Worm (Caenorhabditis elegans) whole organism, young adult: Measurements from ENCODE around the gene set-31.
A peak's percentile ranks its signal among the peaks of the same experiment; 100 is the strongest.

ENCODE experiments used
- Y53F4B.3 ChIP-seq: fragments of 200-800 bp; sonication (Bioruptor generic); IDR thresholded peaks from 2 replicates; pipeline ENCODE4 v1.3.6; 2022; ENCODE audit warnings: missing genetic modification reagents, missing genetic modification characterization, missing compliant biosample characterization
- Y56A3A.18 ChIP-seq: fragments of 200-800 bp; sonication (Bioruptor generic); IDR thresholded peaks from 2 replicates; pipeline ENCODE4 v1.3.6; 2022; ENCODE audit warnings: missing genetic modification reagents, missing genetic modification characterization, missing compliant biosample characterization
- akir-1 ChIP-seq: fragments of 200-800 bp; sonication (Bioruptor generic); optimal IDR thresholded peaks from 2 replicates; lab custom pipeline; 2018; ENCODE audit warnings: mild to moderate bottlenecking, missing genetic modification characterization, moderate library complexity, missing compliant biosample characterization
- ama-1 ChIP-seq, 3 experiments: fragments of 150-350 bp in 1 of 3; sonication (generic microtip) in 2 of 3; optimal IDR thresholded peaks; 2 replicates each; lab custom pipeline; 2014 to 2018; ENCODE audit warnings: missing biosample characterization in 2 of 3, missing genetic modification characterization in 2 of 3, missing genetic modification reagents in 2 of 3
- athp-1 ChIP-seq: sonication (generic microtip); optimal IDR thresholded peaks from 2 replicates; lab custom pipeline; 2017; ENCODE audit warnings: mild to moderate bottlenecking, missing genetic modification characterization, missing compliant biosample characterization
- attf-3 ChIP-seq: fragments of 200-800 bp; sonication (Bioruptor generic); conservative IDR thresholded peaks from 2 replicates; pipeline ENCODE4 v1.3.6; 2022; ENCODE audit warnings: missing genetic modification reagents, missing genetic modification characterization, missing compliant biosample characterization
- ceh-27 ChIP-seq: fragments of 200-800 bp; sonication (Bioruptor generic); optimal IDR thresholded peaks from 2 replicates; lab custom pipeline; 2018; ENCODE audit warnings: mild to moderate bottlenecking, missing genetic modification characterization, moderate library complexity, missing compliant biosample characterization
- ceh-40 ChIP-seq: fragments of 200-800 bp; sonication (Bioruptor generic); IDR thresholded peaks from 2 replicates; pipeline ENCODE4 v1.3.6; 2022; ENCODE audit warnings: missing genetic modification characterization, missing compliant biosample characterization
- ceh-79 ChIP-seq: sonication (generic microtip); optimal IDR thresholded peaks from 2 replicates; lab custom pipeline; 2017; ENCODE audit warnings: mild to moderate bottlenecking, missing genetic modification characterization, missing compliant biosample characterization
- dpff-1 ChIP-seq: sonication (generic microtip); optimal IDR thresholded peaks from 2 replicates; lab custom pipeline; 2017; ENCODE audit warnings: mild to moderate bottlenecking, missing genetic modification characterization, missing compliant biosample characterization
- efl-1 ChIP-seq: fragments of 150-350 bp; optimal IDR thresholded peaks from 2 replicates; lab custom pipeline; 2014; ENCODE audit warnings: missing biosample characterization, missing genetic modification reagents, missing genetic modification characterization
- ets-4 ChIP-seq: fragments of 200-800 bp; sonication (Bioruptor generic); optimal IDR thresholded peaks from 2 replicates; lab custom pipeline; 2018; ENCODE audit warnings: mild to moderate bottlenecking, missing genetic modification characterization, missing compliant biosample characterization
- hlh-12 ChIP-seq: sonication (generic microtip); optimal IDR thresholded peaks from 2 replicates; lab custom pipeline; 2016; ENCODE audit warnings: missing genetic modification characterization, missing compliant biosample characterization
- hmg-20 ChIP-seq: fragments of 200-800 bp; sonication (Bioruptor generic); IDR thresholded peaks from 2 replicates; pipeline ENCODE4 v1.3.6; 2022; ENCODE audit warnings: missing genetic modification reagents, missing genetic modification characterization, missing compliant biosample characterization
- lag-1 ChIP-seq: fragments of 200-800 bp; sonication (Bioruptor generic); IDR thresholded peaks from 2 replicates; pipeline ENCODE4 v1.3.6; 2022; ENCODE audit warnings: missing genetic modification reagents, missing genetic modification characterization, missing compliant biosample characterization
- lin-35 ChIP-seq, 3 experiments: fragments of 150-350 bp in 2 of 3; sonication (generic microtip) in 1 of 3; optimal IDR thresholded peaks; 2 replicates each; lab custom pipeline; 2014 to 2018; ENCODE audit warnings: missing biosample characterization in 3 of 3, missing genetic modification characterization in 3 of 3, missing genetic modification reagents in 3 of 3
- lin-40 ChIP-seq: sonication (generic microtip); optimal IDR thresholded peaks from 2 replicates; lab custom pipeline; 2016; ENCODE audit warnings: missing genetic modification characterization, mild to moderate bottlenecking, missing compliant biosample characterization, missing genotype, missing genetic modification reagents
- lin-54 ChIP-seq: fragments of 200-800 bp; sonication (Bioruptor generic); optimal IDR thresholded peaks from 2 replicates; lab custom pipeline; 2018; ENCODE audit warnings: mild to moderate bottlenecking, missing genetic modification characterization, missing compliant biosample characterization
- madf-6 ChIP-seq: fragments of 200-800 bp; sonication (Bioruptor generic); IDR thresholded peaks from 2 replicates; pipeline ENCODE4 v1.3.6; 2022; ENCODE audit warnings: missing genetic modification reagents, missing genetic modification characterization, missing compliant biosample characterization
- madf-8 ChIP-seq: fragments of 200-800 bp; sonication (Bioruptor generic); conservative IDR thresholded peaks from 2 replicates; pipeline ENCODE4 v1.3.6; 2022; ENCODE audit warnings: missing genetic modification reagents, missing genetic modification characterization, missing compliant biosample characterization
- nfya-1 ChIP-seq: sonication (generic microtip); optimal IDR thresholded peaks from 2 replicates; lab custom pipeline; 2017; ENCODE audit warnings: antibody characterized with exemption, missing compliant biosample characterization, missing genetic modification characterization, borderline replicate concordance; ENCODE audit not compliant: insufficient read depth
- nhr-27 ChIP-seq: fragments of 200-800 bp; sonication (Bioruptor generic); optimal IDR thresholded peaks from 2 replicates; lab custom pipeline; 2018; ENCODE audit warnings: mild to moderate bottlenecking, missing genetic modification characterization, moderate library complexity, missing compliant biosample characterization
- nhr-80 ChIP-seq: sonication (generic microtip); optimal IDR thresholded peaks from 2 replicates; lab custom pipeline; 2016; ENCODE audit warnings: missing genetic modification characterization, missing compliant biosample characterization
- snpc-1.3 ChIP-seq: sonication (generic microtip); optimal IDR thresholded peaks from 2 replicates; lab custom pipeline; 2017; ENCODE audit warnings: missing genetic modification characterization, mild to moderate bottlenecking, missing compliant biosample characterization, antibody characterized with exemption, moderate library complexity, missing genotype, missing genetic modification reagents; ENCODE audit not compliant: insufficient read depth
- snpc-4 ChIP-seq, 5 experiments: fragments of 150-350 bp in 1 of 5; sonication (generic microtip) in 4 of 5; optimal IDR thresholded peaks; 2 replicates each; lab custom pipeline; 2014 to 2018; ENCODE audit warnings: missing genetic modification characterization in 5 of 5, missing biosample characterization in 3 of 5, antibody characterized with exemption in 2 of 5, mild to moderate bottlenecking in 2 of 5, missing compliant biosample characterization in 2 of 5, missing genotype in 2 of 5, moderate library complexity in 2 of 5, missing genetic modification reagents in 1 of 5
- zfh-2 ChIP-seq: fragments of 200-800 bp; sonication (Bioruptor generic); conservative IDR thresholded peaks from 2 replicates; pipeline ENCODE4 v1.3.6; 2022; ENCODE audit warnings: missing genetic modification reagents, missing genetic modification characterization, missing compliant biosample characterization

Gene set-31

DNA sequence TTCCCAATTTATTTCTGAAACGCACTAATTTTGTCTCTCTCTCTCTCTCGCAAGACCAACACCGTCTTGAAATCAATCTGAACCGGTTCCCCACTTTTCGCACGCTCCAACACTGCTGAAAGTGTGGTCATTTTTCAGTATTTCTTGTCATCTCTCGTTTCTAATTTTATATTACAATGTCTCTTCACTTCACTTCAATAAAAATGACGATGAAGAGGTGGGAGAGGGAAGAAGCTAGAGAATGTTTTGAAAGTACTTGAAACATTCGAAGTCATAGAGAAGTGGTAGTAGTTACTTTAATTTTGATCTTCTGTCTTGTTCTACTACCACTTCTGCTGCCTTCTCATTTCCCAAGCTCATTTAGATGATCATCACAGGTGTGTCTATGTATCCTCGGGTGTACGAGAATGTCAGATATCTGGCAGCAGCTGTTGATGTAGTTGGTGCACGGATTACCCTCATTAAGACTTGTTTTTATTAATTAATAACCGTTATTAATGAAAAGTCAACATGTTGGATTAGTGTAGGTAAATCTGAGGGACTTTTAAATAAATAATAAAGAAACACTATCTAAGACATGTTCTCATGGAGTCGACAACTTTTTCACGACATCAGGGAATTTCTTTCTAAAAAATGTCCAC lies 20.5 kb downstream of the set-31 start:
- TF ChIP-seq lag-1 (GFP tag; lab: Robert Waterston, UW) (no peak), hlh-12 (tag; lab: Kevin White, UChicago) (no peak), akir-1 (GFP tag; lab: Kevin White, UChicago) (no peak), madf-6 (no peak), lin-35 (GFP tag; optimal IDR thresholded peaks at IDR 0.05; lab: Kevin White, UChicago) (no peak), lin-54 (GFP tag; lab: Kevin White, UChicago) (no peak), hmg-20 (GFP tag; lab: Robert Waterston, UW) (no peak), ama-1 (optimal IDR thresholded peaks at IDR 0.05; lab: Kevin White, UChicago) (no peak), ama-1 (GFP tag; optimal IDR thresholded peaks at IDR 0.05; lab: Kevin White, UChicago) (no peak), ceh-79 (no peak), ets-4 (GFP tag; lab: Kevin White, UChicago) (no peak), snpc-4 (GFP tag; optimal IDR thresholded peaks at IDR 0.05; lab: Kevin White, UChicago) (no peak), snpc-4 (tag; optimal IDR thresholded peaks at IDR 0.05; lab: Kevin White, UChicago) (no peak), madf-8 (GFP tag; lab: Robert Waterston, UW) (no peak), snpc-1.3 (tag; lab: Kevin White, UChicago) (no peak), lin-40 (tag; lab: Kevin White, UChicago) (no peak)

ce11 chrV:14439236-14439635 lies 21.5 kb downstream of the set-31 start:
- TF ChIP-seq lin-35 (GFP tag; optimal IDR thresholded peaks at IDR 0.05; lab: Kevin White, UChicago) (no peak), nfya-1 (tag; lab: Kevin White, UChicago) (no peak), ceh-40 (GFP tag; lab: Robert Waterston, UW) (no peak), lag-1 (GFP tag; lab: Robert Waterston, UW) (no peak), Y53F4B.3 (GFP tag; lab: Robert Waterston, UW) (no peak), nhr-27 (no peak)
- TF ChIP-seq, all 124 proteins: peak for 0

DNA sequence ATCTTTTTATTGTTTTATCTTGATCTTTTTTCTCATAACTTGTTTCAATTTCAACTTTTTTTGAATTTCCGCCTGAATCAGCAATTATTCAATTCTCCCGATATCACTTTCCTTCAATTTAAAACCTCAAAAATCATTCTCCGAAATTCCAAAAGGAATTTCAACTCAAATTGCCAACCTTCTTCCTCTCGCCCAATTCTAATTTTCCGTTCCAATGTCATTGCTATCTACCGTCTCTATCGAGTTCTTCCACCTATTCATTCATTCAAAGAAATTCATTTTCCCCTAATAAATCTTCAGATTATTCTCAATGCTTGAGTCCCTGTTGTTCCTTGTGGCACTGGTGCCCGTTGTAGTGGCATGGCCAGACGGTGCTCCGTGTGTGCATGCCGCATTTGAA lies 23.1 kb downstream of the set-31 start, which contains the start of gene F23B12.4:
Gene F23B12.4, plus strand, starts transcription at position 301 of the 400 bp plus-strand sequence.
- no peak for TF ChIP-seq efl-1 (GFP tag; lab: Kevin White, UChicago)
- no peak for TF ChIP-seq dpff-1
- TF ChIP-seq lin-40 (tag; lab: Kevin White, UChicago): no peak
- TF ChIP-seq ets-4 (GFP tag; lab: Kevin White, UChicago): no peak
- no peak for TF ChIP-seq ceh-27 (GFP tag; lab: Kevin White, UChicago)
- TF ChIP-seq, all 124 proteins: peak for 0

- no peak for TF ChIP-seq athp-1 (tag; lab: Kevin White, UChicago)
- peak; percentile 56; the same call in 1 of the 2 replicates for TF ChIP-seq zfh-2 (GFP tag; lab: Robert Waterston, UW)
These were observed 28.8 kb downstream of the set-31 start for ce11 chrV:14446453-14446852.

DNA sequence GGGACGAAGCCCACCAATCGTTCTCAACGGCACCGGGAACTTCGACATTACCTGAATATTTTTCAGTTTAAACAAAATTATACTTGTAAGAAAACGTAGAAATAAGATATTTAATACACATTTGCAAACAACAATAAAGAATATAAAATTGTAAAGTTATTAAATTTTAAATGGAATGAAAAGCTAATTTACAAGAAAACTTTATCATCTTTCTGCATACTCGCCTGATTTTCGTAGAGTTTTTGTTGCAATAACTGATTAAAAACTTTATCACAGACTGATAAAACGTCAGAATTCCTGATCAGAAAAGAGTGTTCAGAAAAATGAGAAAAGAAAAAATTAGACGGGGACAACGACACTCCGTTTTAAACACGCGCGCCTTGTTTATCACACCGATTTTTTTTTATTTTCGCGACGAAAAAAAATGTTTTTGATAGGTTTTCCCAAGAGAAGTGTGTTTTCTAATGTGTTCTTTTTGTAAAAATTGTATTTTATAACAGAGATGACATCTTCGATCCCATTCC lies 29.6 kb downstream of the set-31 start, which contains the start of the genes dlat-1 and fntb-1:
Gene dlat-1, minus strand, starts transcription at position 51 of the 524 bp plus-strand sequence.
Gene fntb-1, plus strand, starts transcription at position 412 of the 524 bp plus-strand sequence.
- TF ChIP-seq Y56A3A.18 (GFP tag; lab: Robert Waterston, UW) (no peak), nhr-80 (tag; lab: Kevin White, UChicago) (peak; percentile 78), lag-1 (GFP tag; lab: Robert Waterston, UW) (no peak), attf-3 (GFP tag; lab: Robert Waterston, UW) (peak; percentile 89), snpc-4 (GFP tag; optimal IDR thresholded peaks at IDR 0.05; lab: Kevin White, UChicago) (no peak), snpc-4 (tag; optimal IDR thresholded peaks at IDR 0.05; lab: Kevin White, UChicago) (peak in 1 of 4 experiments; percentile 6)
